Worm (Caenorhabditis elegans) whole organism, early embryonic: ENCODE data around the gene gegf-1.
"Not testable (repeated sequence)": the region's sequence is repeated elsewhere in the genome, so short reads cannot be mapped to it uniquely, and the experiment has no call there.

Experiments used
- B0310.2 ChIP-seq: sonication (generic microtip); optimal IDR thresholded peaks from 2 replicates; lab custom pipeline; 2016; ENCODE audit warnings: mild to moderate bottlenecking, missing genetic modification characterization, missing compliant biosample characterization
- F13C5.2 ChIP-seq: sonication (generic microtip); optimal IDR thresholded peaks from 2 replicates; lab custom pipeline; 2017; ENCODE audit warnings: mild to moderate bottlenecking, missing genetic modification characterization, inconsistent platforms, missing compliant biosample characterization
- aly-1 ChIP-seq: sonication (generic microtip); optimal IDR thresholded peaks from 2 replicates; lab custom pipeline; 2016; ENCODE audit warnings: missing genetic modification characterization, missing compliant biosample characterization
- ama-1 ChIP-seq: fragments of 150-350 bp; optimal IDR thresholded peaks from 2 replicates; lab custom pipeline; 2014
- ceh-13 ChIP-seq: fragments of 200-800 bp; sonication (Bioruptor generic); optimal IDR thresholded peaks from 2 replicates; lab custom pipeline; 2018; ENCODE audit warnings: mild to moderate bottlenecking, missing genetic modification characterization, missing compliant biosample characterization
- ceh-36 ChIP-seq: sonication (generic microtip); optimal IDR thresholded peaks from 2 replicates; lab custom pipeline; 2016; ENCODE audit warnings: missing genetic modification characterization, inconsistent platforms, missing compliant biosample characterization
- ets-7 ChIP-seq: sonication (generic microtip); optimal IDR thresholded peaks from 2 replicates; lab custom pipeline; 2016; ENCODE audit warnings: missing genotype, missing genetic modification characterization, missing compliant biosample characterization
- flt-1 ChIP-seq: fragments of 200-800 bp; sonication (Bioruptor generic); IDR thresholded peaks from 2 replicates; pipeline ENCODE4 v1.3.6; 2022; ENCODE audit warnings: missing genetic modification characterization, missing compliant biosample characterization
- hmbx-1 ChIP-seq: sonication (generic microtip); optimal IDR thresholded peaks from 2 replicates; lab custom pipeline; 2016; ENCODE audit warnings: mild to moderate bottlenecking, missing genetic modification characterization, missing compliant biosample characterization
- hmg-4 ChIP-seq: fragments of 200-800 bp; sonication (Bioruptor generic); optimal IDR thresholded peaks from 2 replicates; lab custom pipeline; 2018; ENCODE audit warnings: mild to moderate bottlenecking, missing genetic modification characterization, missing compliant biosample characterization
- hnd-1 ChIP-seq: sonication (generic microtip); optimal IDR thresholded peaks from 2 replicates; lab custom pipeline; 2016; ENCODE audit warnings: missing genetic modification characterization, missing compliant biosample characterization
- pes-1 ChIP-seq: fragments of 200-800 bp; sonication (Bioruptor generic); IDR thresholded peaks from 2 replicates; pipeline ENCODE4 v1.3.6; 2022; ENCODE audit warnings: missing genetic modification reagents, missing genetic modification characterization, missing compliant biosample characterization
- scrt-1 ChIP-seq: fragments of 200-800 bp; sonication (Bioruptor generic); IDR thresholded peaks from 2 replicates; pipeline ENCODE4 v1.3.6; 2022; ENCODE audit warnings: missing genetic modification characterization, missing compliant biosample characterization
- sea-1 ChIP-seq: fragments of 200-800 bp; sonication (Bioruptor generic); conservative IDR thresholded peaks from 2 replicates; pipeline ENCODE4 v1.3.6; 2022; ENCODE audit warnings: missing genetic modification characterization, missing compliant biosample characterization
- tbx-11 ChIP-seq: fragments of 200-800 bp; sonication (Bioruptor generic); IDR thresholded peaks from 2 replicates; pipeline ENCODE4 v1.3.6; 2022; ENCODE audit warnings: missing genetic modification characterization, missing compliant biosample characterization
- tbx-37 ChIP-seq: fragments of 200-800 bp; sonication (Bioruptor generic); conservative IDR thresholded peaks from 2 replicates; pipeline ENCODE4 v1.3.6; 2022; ENCODE audit warnings: missing genetic modification reagents, missing genetic modification characterization, missing compliant biosample characterization
- tra-4 ChIP-seq: sonication (generic microtip); optimal IDR thresholded peaks from 2 replicates; lab custom pipeline; 2017; ENCODE audit warnings: missing genetic modification characterization, missing compliant biosample characterization

The gegf-1 gene

ce11 chrIV:130150-130549 lies 27.6 kb downstream of the gegf-1 start:
- TF ChIP-seq flt-1 (no peak), tbx-37 (GFP tag; lab: Robert Waterston, UW) (no peak), pes-1 (GFP tag; lab: Robert Waterston, UW) (no peak), B0310.2 (tag; lab: Kevin White, UChicago) (no peak), ceh-13 (GFP tag; lab: Kevin White, UChicago) (no peak), F13C5.2 (tag; lab: Kevin White, UChicago) (no peak), aly-1 (tag; lab: Kevin White, UChicago) (no peak), hmbx-1 (tag; lab: Kevin White, UChicago) (no peak), sea-1 (GFP tag; lab: Robert Waterston, UW) (no peak), ceh-36 (no peak), ets-7 (tag; lab: Kevin White, UChicago) (no peak), tra-4 (tag; lab: Kevin White, UChicago) (no peak), hmg-4 (no peak), hnd-1 (tag; lab: Kevin White, UChicago) (no peak), scrt-1 (GFP tag; lab: Robert Waterston, UW) (no peak)

- TF ChIP-seq B0310.2 (tag; lab: Kevin White, UChicago) (peak; percentile 49), tbx-11 (GFP tag; lab: Robert Waterston, UW) (0 out of 2 replicates have a peak, but pooled peaks have one; percentile 6), ets-7 (tag; lab: Kevin White, UChicago) (no peak), hmg-4 (peak; percentile 46)
Measured at ce11 chrIV:128525-128924, 29.2 kb downstream of the gegf-1 start.

- TF ChIP-seq sea-1 (GFP tag; lab: Robert Waterston, UW) (no peak), F13C5.2 (tag; lab: Kevin White, UChicago) (peak; percentile 68)
Measured at ce11 chrIV:125881-126781, 31.6 kb downstream of the gegf-1 start, which contains the start of the genes grld-1 and cox-6C. Gene grld-1 (minus strand): TSS chrIV:125931. Gene cox-6C (plus strand): TSS chrIV:126731.

ce11 chrIV:121607-122006 lies 36.1 kb downstream of the gegf-1 start, which contains the start of gene tut-1:
Gene tut-1 (minus strand): TSS chrIV:121707.
- TF ChIP-seq pes-1 (GFP tag; lab: Robert Waterston, UW) (no peak), hmg-4 (no peak), hmbx-1 (tag; lab: Kevin White, UChicago) (no peak), aly-1 (tag; lab: Kevin White, UChicago) (no peak), tbx-37 (GFP tag; lab: Robert Waterston, UW) (no peak), B0310.2 (tag; lab: Kevin White, UChicago) (no peak), flt-1 (no peak), sea-1 (GFP tag; lab: Robert Waterston, UW) (no peak), hnd-1 (tag; lab: Kevin White, UChicago) (no peak), tbx-11 (GFP tag; lab: Robert Waterston, UW) (no peak), tra-4 (tag; lab: Kevin White, UChicago) (no peak), ama-1 (no peak), F13C5.2 (tag; lab: Kevin White, UChicago) (no peak), ets-7 (tag; lab: Kevin White, UChicago) (no peak), ceh-36 (no peak), scrt-1 (GFP tag; lab: Robert Waterston, UW) (no peak), ceh-13 (GFP tag; lab: Kevin White, UChicago) (no peak)

- TF ChIP-seq tra-4 (tag; lab: Kevin White, UChicago) (no peak), ceh-13 (GFP tag; lab: Kevin White, UChicago) (no peak), hmbx-1 (tag; lab: Kevin White, UChicago) (no peak), B0310.2 (tag; lab: Kevin White, UChicago) (no peak), sea-1 (GFP tag; lab: Robert Waterston, UW) (no peak), scrt-1 (GFP tag; lab: Robert Waterston, UW) (no peak), F13C5.2 (tag; lab: Kevin White, UChicago) (no peak), flt-1 (no peak), ceh-36 (no peak), ets-7 (tag; lab: Kevin White, UChicago) (no peak), pes-1 (GFP tag; lab: Robert Waterston, UW) (no peak), tbx-11 (GFP tag; lab: Robert Waterston, UW) (no peak), aly-1 (tag; lab: Kevin White, UChicago) (no peak), ama-1 (no peak), tbx-37 (GFP tag; lab: Robert Waterston, UW) (no peak), hnd-1 (tag; lab: Kevin White, UChicago) (no peak), hmg-4 (no peak)
Measured at ce11 chrIV:119792-120191, 37.9 kb downstream of the gegf-1 start.

- TF ChIP-seq B0310.2 (tag; lab: Kevin White, UChicago) (no peak), ceh-13 (GFP tag; lab: Kevin White, UChicago) (no peak), hmbx-1 (tag; lab: Kevin White, UChicago) (no peak), sea-1 (GFP tag; lab: Robert Waterston, UW) (peak; percentile 55; the same call in 1 of the 2 replicates), ceh-36 (no peak), tbx-37 (GFP tag; lab: Robert Waterston, UW) (no peak)
Measured at ce11 chrIV:118786-119185, 38.9 kb downstream of the gegf-1 start.

ce11 chrIV:111377-111776 lies 46.3 kb downstream of the gegf-1 start, which contains the start of gene F29C4.4:
Gene F29C4.4 (plus strand): TSS chrIV:111677.
- not testable (repeated sequence) for TF ChIP-seq ets-7 (tag; lab: Kevin White, UChicago); flt-1; ceh-13 (GFP tag; lab: Kevin White, UChicago)
